Worm (Caenorhabditis elegans): Measurements from ENCODE around the gene F34D10.9.

DNA sequence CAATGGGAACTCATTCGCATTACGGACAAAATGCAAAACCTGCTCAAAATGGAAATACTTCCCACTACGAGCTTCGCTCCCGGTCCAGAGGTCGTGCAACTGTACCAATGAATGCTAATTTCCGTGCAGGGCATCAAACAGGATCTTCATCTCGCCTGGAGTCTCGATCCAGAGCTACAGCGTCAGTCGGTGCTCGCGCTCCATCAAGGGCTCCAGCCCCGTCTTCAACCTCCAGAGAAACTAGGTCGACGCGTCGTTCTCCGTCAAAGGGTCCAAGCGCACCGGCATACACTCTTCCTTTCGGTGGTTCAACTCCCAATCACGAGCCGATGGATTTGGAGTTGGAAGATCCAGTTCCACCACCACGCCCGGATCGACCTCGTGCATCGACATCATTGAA, 8.3 kb upstream of the F34D10.9 start:
- TF ChIP-seq ceh-28 (tag; optimal IDR thresholded peaks at IDR 0.05) (no peak), ama-1 (optimal IDR thresholded peaks at IDR 0.05) (no peak), eor-1 (tag; optimal IDR thresholded peaks at IDR 0.05) (no peak), nhr-25 (tag; optimal IDR thresholded peaks at IDR 0.05) (no peak), elt-1 (tag; optimal IDR thresholded peaks at IDR 0.05) (no peak), pqm-1 (tag; optimal IDR thresholded peaks at IDR 0.05) (no peak), ceh-82 (tag; optimal IDR thresholded peaks at IDR 0.05) (no peak), sea-2 (GFP tag; optimal IDR thresholded peaks at IDR 0.05) (no peak), skn-1 (tag; optimal IDR thresholded peaks at IDR 0.05) (no peak), nhr-23 (tag; optimal IDR thresholded peaks at IDR 0.05) (no peak), ztf-4 (tag; optimal IDR thresholded peaks at IDR 0.05) (no peak), unc-62 (GFP tag; optimal IDR thresholded peaks at IDR 0.05) (no peak)
